Fruit fly (Drosophila melanogaster) whole organism, embryonic: ENCODE measurements around the gene Cwc25.

Experiments
- ATbp ChIP-seq: fragments of 200-800 bp; sonication (Bioruptor generic); optimal IDR thresholded peaks from 2 replicates; lab custom pipeline; 2017; ENCODE audit warnings: missing biosample characterization, mild to moderate bottlenecking, missing genetic modification characterization, missing genetic modification reagents
- Blimp-1 ChIP-seq: fragments of 200-800 bp; sonication (Bioruptor generic); optimal IDR thresholded peaks from 3 replicates; lab custom pipeline; 2018; ENCODE audit warnings: missing biosample characterization, missing genetic modification characterization, mild to moderate bottlenecking, moderate library complexity, missing genetic modification reagents
- CG10147 ChIP-seq: fragments of 200-800 bp; sonication (Bioruptor generic); optimal IDR thresholded peaks from 2 replicates; lab custom pipeline; 2019; ENCODE audit warnings: missing biosample characterization, mild to moderate bottlenecking, missing genetic modification characterization, moderate library complexity
- CG10462 ChIP-seq: fragments of 200-800 bp; sonication (Bioruptor generic); optimal IDR thresholded peaks from 2 replicates; lab custom pipeline; 2016; ENCODE audit warnings: missing biosample characterization, missing genetic modification characterization
- CG11723 ChIP-seq: fragments of 200-800 bp; sonication (Bioruptor generic); optimal IDR thresholded peaks from 2 replicates; lab custom pipeline; 2017; ENCODE audit warnings: missing biosample characterization, mild to moderate bottlenecking, missing genetic modification characterization
- CG12391 ChIP-seq: fragments of 200-800 bp; sonication (Bioruptor generic); optimal IDR thresholded peaks from 3 replicates; lab custom pipeline; 2018; ENCODE audit warnings: missing biosample characterization, mild to moderate bottlenecking, missing genetic modification characterization, moderate library complexity
- CG12659 ChIP-seq: fragments of 200-800 bp; sonication (Bioruptor generic); optimal IDR thresholded peaks from 3 replicates; lab custom pipeline; 2017; ENCODE audit warnings: mild to moderate bottlenecking, missing biosample characterization, missing genetic modification reagents, missing genetic modification characterization
- CG13424 ChIP-seq: fragments of 200-800 bp; sonication (Bioruptor generic); optimal IDR thresholded peaks from 2 replicates; lab custom pipeline; 2019; ENCODE audit warnings: missing biosample characterization, mild to moderate bottlenecking, missing genetic modification characterization, moderate library complexity
- CG15011 ChIP-seq: fragments of 200-800 bp; sonication (Bioruptor generic); optimal IDR thresholded peaks from 3 replicates; lab custom pipeline; 2018; ENCODE audit warnings: missing biosample characterization, mild to moderate bottlenecking, missing genetic modification characterization
- CG18262 ChIP-seq: fragments of 200-800 bp; optimal IDR thresholded peaks from 3 replicates; lab custom pipeline; 2019; ENCODE audit warnings: missing biosample characterization, mild to moderate bottlenecking, missing genetic modification characterization, moderate library complexity
- CG2202 ChIP-seq: fragments of 200-800 bp; sonication (Bioruptor generic); optimal IDR thresholded peaks from 2 replicates; lab custom pipeline; 2018; ENCODE audit warnings: missing biosample characterization, mild to moderate bottlenecking, missing genetic modification characterization
- CG2875 ChIP-seq: fragments of 200-800 bp; sonication (Bioruptor generic); optimal IDR thresholded peaks from 2 replicates; lab custom pipeline; 2017; ENCODE audit warnings: missing biosample characterization, mild to moderate bottlenecking, missing genetic modification characterization, missing genetic modification reagents
- CG31388 ChIP-seq: fragments of 200-800 bp; sonication (Bioruptor generic); optimal IDR thresholded peaks from 2 replicates; lab custom pipeline; 2016; ENCODE audit warnings: missing biosample characterization, missing genetic modification characterization
- CG3281 ChIP-seq: fragments of 200-800 bp; sonication (Bioruptor generic); optimal IDR thresholded peaks from 3 replicates; lab custom pipeline; 2017; ENCODE audit warnings: missing biosample characterization, mild to moderate bottlenecking, missing genetic modification characterization
- CG33557 ChIP-seq: fragments of 200-800 bp; sonication (Bioruptor generic); optimal IDR thresholded peaks from 2 replicates; lab custom pipeline; 2019; ENCODE audit warnings: missing biosample characterization, mild to moderate bottlenecking, missing genetic modification characterization, moderate library complexity
- CG34376 ChIP-seq: fragments of 200-800 bp; sonication (Bioruptor generic); optimal IDR thresholded peaks from 2 replicates; lab custom pipeline; 2018; ENCODE audit warnings: missing biosample characterization, mild to moderate bottlenecking, missing genetic modification characterization
- CG4424 ChIP-seq: fragments of 200-800 bp; sonication (Bioruptor generic); optimal IDR thresholded peaks from 3 replicates; lab custom pipeline; 2016; ENCODE audit warnings: missing biosample characterization, missing genetic modification characterization
- CG6654 ChIP-seq: fragments of 200-800 bp; sonication (Bioruptor generic); optimal IDR thresholded peaks from 2 replicates; lab custom pipeline; 2017; ENCODE audit warnings: missing biosample characterization, mild to moderate bottlenecking, missing genetic modification characterization
- CG7839 ChIP-seq: fragments of 200-800 bp; sonication (Bioruptor generic); optimal IDR thresholded peaks from 3 replicates; lab custom pipeline; 2018; ENCODE audit warnings: missing biosample characterization, mild to moderate bottlenecking, missing genetic modification characterization, moderate library complexity
- CG7928 ChIP-seq: fragments of 200-800 bp; sonication (Bioruptor generic); optimal IDR thresholded peaks from 2 replicates; lab custom pipeline; 2017; ENCODE audit warnings: missing biosample characterization, mild to moderate bottlenecking, missing genetic modification characterization
- CrebB ChIP-seq: fragments of 200-800 bp; sonication (Bioruptor generic); optimal IDR thresholded peaks from 3 replicates; lab custom pipeline; 2018; ENCODE audit warnings: missing biosample characterization, mild to moderate bottlenecking, missing genetic modification characterization
- D19A ChIP-seq: fragments of 200-800 bp; optimal IDR thresholded peaks from 3 replicates; lab custom pipeline; 2019; ENCODE audit warnings: missing biosample characterization, mild to moderate bottlenecking, missing genetic modification characterization, moderate library complexity
- Fer1 ChIP-seq: fragments of 200-800 bp; sonication (Bioruptor generic); optimal IDR thresholded peaks from 2 replicates; lab custom pipeline; 2017; ENCODE audit warnings: missing biosample characterization, mild to moderate bottlenecking, missing genetic modification characterization
- HmgD ChIP-seq: fragments of 200-800 bp; sonication (Bioruptor generic); optimal IDR thresholded peaks from 3 replicates; lab custom pipeline; 2016; ENCODE audit warnings: missing biosample characterization, missing genetic modification characterization
- Hmx ChIP-seq: fragments of 200-800 bp; sonication (Bioruptor generic); optimal IDR thresholded peaks from 2 replicates; lab custom pipeline; 2016; ENCODE audit warnings: missing biosample characterization, missing genetic modification characterization
- Lim3 ChIP-seq: fragments of 200-800 bp; sonication (Bioruptor generic); IDR thresholded peaks from 2 replicates; pipeline ENCODE4 v1.3.6; 2022; ENCODE audit warnings: missing biosample characterization, missing genetic modification characterization
- Med ChIP-seq: fragments of 200-800 bp; sonication (Bioruptor generic); peaks from one replicate; lab custom pipeline; 2016; ENCODE audit warnings: missing biosample characterization, missing genetic modification characterization, mild to moderate bottlenecking, inconsistent platforms, moderate library complexity
- Nf-YC ChIP-seq: fragments of 200-800 bp; optimal IDR thresholded peaks from 3 replicates; lab custom pipeline; 2019; ENCODE audit warnings: missing biosample characterization, mild to moderate bottlenecking, missing genetic modification characterization, moderate library complexity
- Six4 ChIP-seq: fragments of 200-800 bp; sonication (Bioruptor generic); optimal IDR thresholded peaks from 2 replicates; lab custom pipeline; 2016; ENCODE audit warnings: missing biosample characterization, missing genetic modification characterization
- ac ChIP-seq: fragments of 200-800 bp; sonication (Bioruptor generic); optimal IDR thresholded peaks from 3 replicates; lab custom pipeline; 2017; ENCODE audit warnings: missing biosample characterization, mild to moderate bottlenecking, missing genetic modification characterization
- az2 ChIP-seq: fragments of 200-800 bp; sonication (Bioruptor generic); optimal IDR thresholded peaks from 3 replicates; lab custom pipeline; 2016; ENCODE audit warnings: missing biosample characterization, missing genetic modification characterization
- bsh ChIP-seq, 2 experiments: fragments of 200-800 bp; sonication (Bioruptor generic); optimal IDR thresholded peaks; 2 replicates each; lab custom pipeline; 2017 to 2018; ENCODE audit warnings: mild to moderate bottlenecking in 2 of 2, missing biosample characterization in 2 of 2, missing genetic modification characterization in 2 of 2, moderate library complexity in 1 of 2
- crp ChIP-seq, 2 experiments: fragments of 200-800 bp; sonication (Bioruptor generic); optimal IDR thresholded peaks; 2 replicates in 1 of 2; 3 replicates in 1 of 2; lab custom pipeline; 2017; ENCODE audit warnings: missing biosample characterization in 2 of 2, missing genetic modification characterization in 2 of 2, mild to moderate bottlenecking in 1 of 2, moderate library complexity in 1 of 2
- cwo ChIP-seq: fragments of 200-800 bp; sonication (Bioruptor generic); optimal IDR thresholded peaks from 3 replicates; lab custom pipeline; 2017; ENCODE audit warnings: missing biosample characterization, missing genetic modification characterization, mild to moderate bottlenecking, moderate library complexity, missing genetic modification reagents
- dati ChIP-seq: fragments of 200-800 bp; sonication (Bioruptor generic); IDR thresholded peaks from 2 replicates; pipeline ENCODE4 v1.3.6; 2022; ENCODE audit warnings: missing biosample characterization, missing genetic modification characterization
- eyg ChIP-seq: fragments of 200-800 bp; sonication (Bioruptor generic); optimal IDR thresholded peaks from 3 replicates; lab custom pipeline; 2016; ENCODE audit warnings: missing biosample characterization, missing genetic modification characterization
- gcm2 ChIP-seq: fragments of 200-800 bp; sonication (Bioruptor generic); optimal IDR thresholded peaks from 2 replicates; lab custom pipeline; 2016; ENCODE audit warnings: missing biosample characterization, missing genetic modification characterization
- grau ChIP-seq: fragments of 200-800 bp; optimal IDR thresholded peaks from 3 replicates; lab custom pipeline; 2019; ENCODE audit warnings: missing biosample characterization, mild to moderate bottlenecking, missing genetic modification characterization, moderate library complexity
- her ChIP-seq: fragments of 200-800 bp; sonication (Bioruptor generic); optimal IDR thresholded peaks from 2 replicates; lab custom pipeline; 2016; ENCODE audit warnings: missing biosample characterization, missing genetic modification characterization
- jing ChIP-seq: fragments of 200-800 bp; sonication (Bioruptor generic); optimal IDR thresholded peaks from 2 replicates; lab custom pipeline; 2018; ENCODE audit warnings: missing biosample characterization, mild to moderate bottlenecking, missing genetic modification characterization
- ken ChIP-seq: fragments of 200-800 bp; sonication (Bioruptor generic); IDR thresholded peaks from 3 replicates; pipeline ENCODE4 v1.3.6; 2022; ENCODE audit warnings: missing biosample characterization, missing genetic modification characterization
- lab ChIP-seq: fragments of 200-800 bp; sonication (Bioruptor generic); optimal IDR thresholded peaks from 3 replicates; lab custom pipeline; 2017; ENCODE audit warnings: missing biosample characterization, missing genetic modification characterization, mild to moderate bottlenecking, moderate library complexity, missing genetic modification reagents
- mld ChIP-seq: fragments of 200-800 bp; sonication (Bioruptor generic); IDR thresholded peaks from 3 replicates; pipeline ENCODE4 v1.3.6; 2022; ENCODE audit warnings: missing biosample characterization, missing genetic modification characterization; ENCODE audit not compliant: partially characterized antibody
- run ChIP-seq: fragments of 200-800 bp; sonication (Bioruptor generic); optimal IDR thresholded peaks from 3 replicates; lab custom pipeline; 2018; ENCODE audit warnings: missing biosample characterization, mild to moderate bottlenecking, missing genetic modification characterization
- shn ChIP-seq: fragments of 200-800 bp; sonication (Bioruptor generic); optimal IDR thresholded peaks from 3 replicates; lab custom pipeline; 2016; ENCODE audit warnings: missing biosample characterization, missing genetic modification characterization
- trem ChIP-seq: fragments of 200-800 bp; optimal IDR thresholded peaks from 3 replicates; lab custom pipeline; 2019; ENCODE audit warnings: missing biosample characterization, mild to moderate bottlenecking, missing genetic modification characterization, moderate library complexity
- tup ChIP-seq: fragments of 200-800 bp; sonication (Bioruptor generic); optimal IDR thresholded peaks from 2 replicates; lab custom pipeline; 2016; ENCODE audit warnings: missing biosample characterization, mild to moderate bottlenecking, missing genetic modification characterization, moderate library complexity
- yki ChIP-seq: fragments of >200 bp; optimal IDR thresholded peaks from 3 replicates; lab custom pipeline; 2018

Gene Cwc25

DNA sequence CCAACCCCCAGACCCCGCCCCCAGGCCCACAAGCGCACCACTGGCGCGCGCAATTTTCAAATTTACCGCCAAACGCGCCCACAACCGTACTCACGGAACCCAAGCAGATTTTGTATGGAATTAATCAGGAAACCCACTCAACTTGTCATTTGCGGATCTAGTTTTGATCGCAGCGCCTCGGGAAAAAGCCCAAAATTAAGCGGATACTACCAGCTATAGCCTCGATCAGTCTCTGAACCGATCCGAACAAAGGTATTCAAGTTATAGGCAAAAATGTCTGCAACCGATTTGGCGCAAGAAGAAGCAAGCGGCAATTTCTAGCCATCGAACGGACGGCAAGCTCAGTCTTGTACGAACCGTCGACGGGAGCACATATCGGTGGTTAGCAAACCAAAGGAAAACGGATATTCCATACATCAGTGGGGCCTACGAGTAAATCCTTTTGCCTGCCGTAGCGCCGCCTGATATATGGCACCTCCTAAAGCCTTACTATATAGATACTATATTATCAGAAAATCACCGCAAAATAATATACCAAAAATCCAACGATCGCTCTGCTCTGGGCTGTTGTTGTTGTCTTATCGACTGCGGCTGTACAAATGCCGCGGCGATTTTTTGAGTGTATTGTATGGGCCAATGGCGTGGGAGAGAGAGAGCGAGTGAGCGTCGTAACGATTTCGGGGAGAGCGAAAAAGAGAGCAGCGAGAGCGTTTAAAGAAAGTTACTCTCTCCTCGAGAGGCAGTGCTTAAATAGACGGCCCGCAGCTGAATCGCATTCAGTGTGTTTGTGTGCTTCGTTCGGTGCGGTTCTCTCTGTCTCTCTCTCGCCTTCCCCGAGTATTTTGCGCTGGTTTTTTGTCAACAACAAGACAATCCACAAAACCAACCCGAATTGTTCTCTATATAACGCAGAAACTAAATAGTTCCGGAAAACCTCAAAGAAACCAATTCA is 7.8 kb downstream of the Cwc25 start, which contains the start of gene Pgk (continued):
- TF ChIP-seq CG4424 (GFP tag; lab: Kevin White, UChicago) (peak; percentile 46), gcm2 (GFP tag; lab: Kevin White, UChicago) (peak; percentile 16), CG33557 (GFP tag; lab: Kevin White, UChicago) (peak; percentile 75), CG18262 (tag; lab: Kevin White, UChicago) (peak; percentile 36), tup (peak; percentile 34), CG11723 (GFP tag; lab: Kevin White, UChicago) (peak; percentile 54), CG2875 (GFP tag; lab: Kevin White, UChicago) (peak; percentile 36), HmgD (peak; percentile 36), trem (tag; lab: Kevin White, UChicago) (peak; percentile 54), CG7839 (peak; percentile 30), shn (GFP tag; lab: Kevin White, UChicago) (no peak), dati (GFP tag; lab: Robert Waterston, UW) (no peak), Six4 (GFP tag; lab: Kevin White, UChicago) (no peak), Hmx (GFP tag; lab: Kevin White, UChicago) (no peak), mld (no peak), jing (GFP tag; lab: Kevin White, UChicago) (no peak), CG10462 (GFP tag; lab: Kevin White, UChicago) (no peak), CG10147 (GFP tag; lab: Kevin White, UChicago) (peak; percentile 47), ATbp (no peak), CG6654 (GFP tag; lab: Kevin White, UChicago) (no peak), Fer1 (GFP tag; lab: Kevin White, UChicago) (peak; percentile 83), eyg (peak; percentile 28), run (tag; lab: Kevin White, UChicago) (peak; percentile 75), CG31388 (GFP tag; lab: Kevin White, UChicago) (no peak), Blimp-1 (GFP tag; lab: Kevin White, UChicago) (peak; percentile 48), ken (GFP tag; lab: Robert Waterston, UW) (no peak), CG7928 (GFP tag; lab: Kevin White, UChicago) (peak; percentile 15), CG34376 (GFP tag; lab: Kevin White, UChicago) (peak; percentile 94), Med (GFP tag; lab: Kevin White, UChicago) (peak; percentile 88), CG15011 (GFP tag; lab: Kevin White, UChicago) (peak; percentile 59), lab (GFP tag; lab: Kevin White, UChicago) (peak; percentile 67), crp (GFP tag; optimal IDR thresholded peaks at IDR 0.05; lab: Kevin White, UChicago) (no peak), CG12391 (tag; lab: Kevin White, UChicago) (peak; percentile 61), grau (tag; lab: Kevin White, UChicago) (peak; percentile 42), CG3281 (GFP tag; lab: Kevin White, UChicago) (peak; percentile 74), her (peak; percentile 33), CG2202 (tag; lab: Kevin White, UChicago) (peak; percentile 32), yki (lab: Kevin White, UChicago) (peak; percentile 100), CG12659 (peak; percentile 20), Lim3 (GFP tag; lab: Robert Waterston, UW) (no peak), bsh (GFP tag; optimal IDR thresholded peaks at IDR 0.05; lab: Kevin White, UChicago) (peak; percentile 40 to 75), CrebB (no peak), cwo (GFP tag; lab: Kevin White, UChicago) (no peak), az2 (no peak), ac (GFP tag; lab: Kevin White, UChicago) (peak; percentile 37), CG13424 (peak; percentile 52), Nf-YC (tag; lab: Kevin White, UChicago) (peak; percentile 94), D19A (tag; lab: Kevin White, UChicago) (peak; percentile 32)
